Worm (Caenorhabditis elegans): ENCODE results near the gene Y46E12A.2.

- TF ChIP-seq him-1 (tag; optimal IDR thresholded peaks at IDR 0.05), result no peak
- no peak for TF ChIP-seq dao-5 (tag; optimal IDR thresholded peaks at IDR 0.05)
Measured at ce11 chrIII:1803000-1803399, 44.3 kb downstream of the Y46E12A.2 start.

Measured in whole organism, L4/young adult.